Worm (Caenorhabditis elegans): ENCODE measurements around the gene ttr-40.

ttr-40 gene

DNA sequence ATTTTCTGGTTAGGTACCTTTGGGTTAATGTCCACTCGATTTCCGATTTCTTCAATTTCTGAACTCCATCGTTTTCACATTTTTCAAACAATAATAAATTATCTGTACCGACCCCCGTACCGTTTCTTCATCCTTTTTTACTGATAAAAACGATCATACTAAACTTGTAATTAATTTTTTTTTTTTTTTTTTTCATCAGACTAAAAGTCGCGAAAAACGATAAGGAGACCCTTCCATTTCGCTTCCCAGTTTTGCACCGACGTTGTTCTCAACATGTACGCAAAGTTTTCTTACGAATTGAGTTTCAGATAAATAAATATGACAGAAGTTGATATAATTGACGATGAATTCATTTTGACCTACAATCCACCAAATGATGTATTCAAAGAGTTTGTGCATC, 34.1 kb downstream of the ttr-40 start, which contains the start of gene F44A2.7:
F44A2.7 (plus strand) TSS at position 301 of the 400 bp plus-strand sequence.
- TF ChIP-seq nhr-6 (tag; optimal IDR thresholded peaks at IDR 0.05) = no peak
- no peak for TF ChIP-seq elt-1 (tag; optimal IDR thresholded peaks at IDR 0.05)
- TF ChIP-seq snpc-4 (tag; optimal IDR thresholded peaks at IDR 0.05) = no peak
- no peak for TF ChIP-seq C34F6.9 (tag; optimal IDR thresholded peaks at IDR 0.05)
- TF ChIP-seq ceh-82 (tag; optimal IDR thresholded peaks at IDR 0.05) = no peak
- TF ChIP-seq ZK546.5 (tag; optimal IDR thresholded peaks at IDR 0.05) = no peak
- TF ChIP-seq sma-9 (GFP tag; optimal IDR thresholded peaks at IDR 0.05) = no peak
- no peak for TF ChIP-seq sma-9 (tag; optimal IDR thresholded peaks at IDR 0.05)
- TF ChIP-seq sem-4 (tag; optimal IDR thresholded peaks at IDR 0.05) = no peak
- no peak for TF ChIP-seq ztf-1 (GFP tag; conservative IDR thresholded peaks at IDR 0.05)
- no peak for TF ChIP-seq alr-1 (tag; optimal IDR thresholded peaks at IDR 0.05)
- no peak for TF ChIP-seq lin-11 (tag; optimal IDR thresholded peaks at IDR 0.05)
- TF ChIP-seq ceh-16 (tag; optimal IDR thresholded peaks at IDR 0.05) = no peak
- no peak for TF ChIP-seq ztf-4 (tag; optimal IDR thresholded peaks at IDR 0.05)
- no peak for TF ChIP-seq nhr-10 (tag; optimal IDR thresholded peaks at IDR 0.05)
- no peak for TF ChIP-seq nhr-12 (tag; optimal IDR thresholded peaks at IDR 0.05)
- no peak for TF ChIP-seq unc-39 (tag; optimal IDR thresholded peaks at IDR 0.05)
- TF ChIP-seq skn-1 (tag; optimal IDR thresholded peaks at IDR 0.05) = no peak
- no peak for TF ChIP-seq nhr-77 (tag; optimal IDR thresholded peaks at IDR 0.05)
- no peak for TF ChIP-seq nhr-237 (tag; optimal IDR thresholded peaks at IDR 0.05)

DNA sequence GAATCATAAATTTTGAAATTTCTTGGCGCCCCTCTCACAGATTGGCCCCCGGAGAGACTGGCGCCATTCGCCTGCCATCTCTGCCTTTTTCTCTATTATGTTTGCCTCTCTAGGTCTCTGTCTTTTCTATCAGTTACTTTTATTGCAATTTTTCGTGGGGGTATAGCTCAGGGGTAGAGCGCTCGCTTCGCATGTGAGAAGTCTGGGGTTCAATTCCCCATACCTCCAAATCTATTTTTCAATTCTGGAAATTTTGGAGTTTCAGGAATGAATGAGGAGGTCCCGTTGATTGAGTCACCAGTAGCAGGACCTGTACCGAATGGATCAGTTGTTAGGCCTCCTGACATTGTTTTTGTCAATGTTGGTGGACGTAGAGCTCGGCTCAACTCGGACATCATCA, 37.2 kb downstream of the ttr-40 start, which contains the start of gene kvs-3:
kvs-3 (plus strand) TSS at position 266 of the 400 bp plus-strand sequence.
- TF ChIP-seq peb-1 (tag; optimal IDR thresholded peaks at IDR 0.05) (no peak), egl-27 (tag; optimal IDR thresholded peaks at IDR 0.05) (peak; percentile 57), sma-3 (GFP tag; optimal IDR thresholded peaks at IDR 0.05) (peak; percentile 47), nhr-237 (tag; optimal IDR thresholded peaks at IDR 0.05) (no peak), ceh-82 (tag; optimal IDR thresholded peaks at IDR 0.05) (no peak), nhr-21 (tag; optimal IDR thresholded peaks at IDR 0.05) (peak; percentile 15), mdl-1 (tag; optimal IDR thresholded peaks at IDR 0.05) (no peak), F13H6.1 (tag; optimal IDR thresholded peaks at IDR 0.05) (peak; percentile 33), mab-5 (tag; optimal IDR thresholded peaks at IDR 0.05) (peak; percentile 36), unc-62 (GFP tag; optimal IDR thresholded peaks at IDR 0.05) (no peak), nhr-12 (tag; optimal IDR thresholded peaks at IDR 0.05) (no peak), lin-13 (GFP tag; optimal IDR thresholded peaks at IDR 0.05) (peak; percentile 45), skn-1 (tag; optimal IDR thresholded peaks at IDR 0.05) (no peak), fos-1 (tag; optimal IDR thresholded peaks at IDR 0.05) (peak; percentile 46), lsy-2 (tag; optimal IDR thresholded peaks at IDR 0.05) (peak in 1 of 2 experiments; percentile 36), nhr-6 (tag; optimal IDR thresholded peaks at IDR 0.05) (no peak), elt-1 (tag; optimal IDR thresholded peaks at IDR 0.05) (no peak), nhr-23 (tag; optimal IDR thresholded peaks at IDR 0.05) (no peak), Y55F3AM.14 (GFP tag; optimal IDR thresholded peaks at IDR 0.05) (peak; percentile 8), crh-2 (tag; optimal IDR thresholded peaks at IDR 0.05) (peak; percentile 72), C34F6.9 (tag; optimal IDR thresholded peaks at IDR 0.05) (peak; percentile 12), nhr-129 (tag; optimal IDR thresholded peaks at IDR 0.05) (peak; percentile 55), sem-4 (tag; optimal IDR thresholded peaks at IDR 0.05) (no peak), unc-55 (GFP tag; optimal IDR thresholded peaks at IDR 0.05) (peak; percentile 22), lin-39 (tag; optimal IDR thresholded peaks at IDR 0.05) (no peak), aly-2 (tag; optimal IDR thresholded peaks at IDR 0.05) (no peak), sma-9 (GFP tag; optimal IDR thresholded peaks at IDR 0.05) (peak; percentile 84), sma-9 (tag; optimal IDR thresholded peaks at IDR 0.05) (no peak), ztf-4 (tag; optimal IDR thresholded peaks at IDR 0.05) (no peak)

DNA sequence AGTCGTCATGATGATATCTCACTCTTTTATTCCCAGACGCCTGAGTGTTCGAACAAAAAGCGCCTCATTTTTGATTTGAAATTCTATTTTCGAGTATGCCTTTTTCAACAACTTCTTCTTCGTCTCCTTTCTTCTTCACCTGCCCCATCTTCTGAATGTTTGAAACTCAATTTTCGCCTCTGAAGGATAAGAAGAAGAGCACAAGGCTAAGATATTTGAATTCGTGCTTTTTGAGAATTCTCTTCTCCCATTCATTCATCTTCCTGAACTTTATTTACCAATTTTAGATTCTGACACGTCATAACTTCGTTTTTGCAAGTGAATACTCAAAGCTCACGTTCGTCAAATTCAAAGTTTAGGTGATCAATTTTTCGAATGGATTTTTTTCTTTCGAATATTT, 38.3 kb downstream of the ttr-40 start:
- no peak for TF ChIP-seq lin-13 (GFP tag; optimal IDR thresholded peaks at IDR 0.05)
- TF ChIP-seq dmd-4 (tag; optimal IDR thresholded peaks at IDR 0.05) = no peak
- no peak for TF ChIP-seq ama-1 (optimal IDR thresholded peaks at IDR 0.05)
- no peak for TF ChIP-seq blmp-1 (tag; optimal IDR thresholded peaks at IDR 0.05; ENCODE audit: insufficient read depth)
- TF ChIP-seq lsy-2 (tag; optimal IDR thresholded peaks at IDR 0.05) = no peak
- TF ChIP-seq Y55F3AM.14 (GFP tag; optimal IDR thresholded peaks at IDR 0.05) = no peak
- TF ChIP-seq gmeb-1 (tag; optimal IDR thresholded peaks at IDR 0.05) = no peak
- no peak for TF ChIP-seq ztf-11 (tag; optimal IDR thresholded peaks at IDR 0.05)
- no peak for TF ChIP-seq zag-1 (tag; optimal IDR thresholded peaks at IDR 0.05)
- no peak for TF ChIP-seq ZK546.5 (tag; optimal IDR thresholded peaks at IDR 0.05)

Measured in whole organism, L2 larva.